Worm (Caenorhabditis elegans) whole organism, mixed stage, embryonic: ENCODE data around the gene ZK470.1.

Experiments used
- M03D4.4 ChIP-seq: sonication (generic microtip); optimal IDR thresholded peaks from 2 replicates; lab custom pipeline; 2017; ENCODE audit warnings: mild to moderate bottlenecking, missing genetic modification characterization, missing compliant biosample characterization
- bed-3 ChIP-seq: fragments of 200-800 bp; sonication (Bioruptor generic); optimal IDR thresholded peaks from 3 replicates; lab custom pipeline; 2018; ENCODE audit warnings: mild to moderate bottlenecking, missing genetic modification characterization, moderate library complexity, missing compliant biosample characterization
- blmp-1 ChIP-seq: fragments of 150-350 bp; optimal IDR thresholded peaks from 2 replicates; lab custom pipeline; 2014; ENCODE audit warnings: missing biosample characterization, missing genetic modification characterization
- ceh-43 ChIP-seq: fragments of 200-800 bp; sonication (Bioruptor generic); optimal IDR thresholded peaks from 2 replicates; lab custom pipeline; 2018; ENCODE audit warnings: mild to moderate bottlenecking, missing genetic modification characterization, moderate library complexity, missing compliant biosample characterization
- ceh-83 ChIP-seq: fragments of 200-800 bp; sonication (Bioruptor generic); optimal IDR thresholded peaks from 2 replicates; lab custom pipeline; 2018; ENCODE audit warnings: mild to moderate bottlenecking, missing genetic modification characterization, missing compliant biosample characterization
- ces-1 ChIP-seq: fragments of 150-350 bp; optimal IDR thresholded peaks from 2 replicates; lab custom pipeline; 2014; ENCODE audit warnings: missing biosample characterization, missing genetic modification reagents, missing genetic modification characterization
- cnd-1 ChIP-seq: fragments of 200-800 bp; sonication (Bioruptor generic); optimal IDR thresholded peaks from 2 replicates; lab custom pipeline; 2018; ENCODE audit warnings: mild to moderate bottlenecking, missing genetic modification characterization, missing compliant biosample characterization
- drap-1 ChIP-seq: fragments of 200-800 bp; sonication (Bioruptor generic); optimal IDR thresholded peaks from 3 replicates; lab custom pipeline; 2018; ENCODE audit warnings: mild to moderate bottlenecking, missing genetic modification characterization, missing compliant biosample characterization
- elt-1 ChIP-seq: sonication (generic microtip); optimal IDR thresholded peaks from 2 replicates; lab custom pipeline; 2017; ENCODE audit warnings: missing genetic modification characterization, mild to moderate bottlenecking, missing compliant biosample characterization, antibody characterized with exemption, moderate library complexity, borderline replicate concordance; ENCODE audit not compliant: insufficient read depth
- elt-3 ChIP-seq: fragments of 150-350 bp; optimal IDR thresholded peaks from 2 replicates; lab custom pipeline; 2014; ENCODE audit warnings: missing biosample characterization, missing genetic modification characterization
- flh-1 ChIP-seq: fragments of 200-800 bp; sonication (Bioruptor generic); optimal IDR thresholded peaks from 2 replicates; lab custom pipeline; 2018; ENCODE audit warnings: mild to moderate bottlenecking, missing genetic modification characterization, moderate library complexity, missing compliant biosample characterization
- ham-2 ChIP-seq: fragments of 200-800 bp; sonication (Bioruptor generic); optimal IDR thresholded peaks from 2 replicates; lab custom pipeline; 2018; ENCODE audit warnings: mild to moderate bottlenecking, missing genetic modification characterization, missing compliant biosample characterization
- hlh-1 ChIP-seq: fragments of 150-350 bp; optimal IDR thresholded peaks from 2 replicates; lab custom pipeline; 2014; ENCODE audit warnings: missing biosample characterization, missing genetic modification reagents, missing genetic modification characterization
- lin-13 ChIP-seq: fragments of 150-350 bp; optimal IDR thresholded peaks from 2 replicates; lab custom pipeline; 2014; ENCODE audit warnings: missing biosample characterization, missing genetic modification characterization
- lin-32 ChIP-seq: fragments of 200-800 bp; sonication (Bioruptor generic); optimal IDR thresholded peaks from 2 replicates; lab custom pipeline; 2018; ENCODE audit warnings: mild to moderate bottlenecking, missing genetic modification characterization, missing compliant biosample characterization
- lsy-2 ChIP-seq: fragments of 150-350 bp; optimal IDR thresholded peaks from 2 replicates; lab custom pipeline; 2014; ENCODE audit warnings: missing biosample characterization, missing genetic modification characterization
- mab-5 ChIP-seq: fragments of 150-350 bp; optimal IDR thresholded peaks from 2 replicates; lab custom pipeline; 2014; ENCODE audit warnings: missing biosample characterization, missing genetic modification characterization
- mep-1 ChIP-seq: fragments of 150-350 bp; optimal IDR thresholded peaks from 2 replicates; lab custom pipeline; 2017; ENCODE audit warnings: missing biosample characterization, missing genetic modification reagents, missing genetic modification characterization, inconsistent platforms
- mls-2 ChIP-seq: sonication (generic microtip); optimal IDR thresholded peaks from 2 replicates; lab custom pipeline; 2016; ENCODE audit warnings: mild to moderate bottlenecking, missing genetic modification characterization, moderate library complexity, missing compliant biosample characterization
- nhr-12 ChIP-seq: fragments of 150-350 bp; optimal IDR thresholded peaks from 2 replicates; lab custom pipeline; 2014; ENCODE audit warnings: missing biosample characterization, missing genetic modification characterization
- nhr-2 ChIP-seq: fragments of 150-350 bp; optimal IDR thresholded peaks from 2 replicates; lab custom pipeline; 2014; ENCODE audit warnings: missing biosample characterization, missing genetic modification characterization
- nhr-237 ChIP-seq: fragments of 150-350 bp; optimal IDR thresholded peaks from 2 replicates; lab custom pipeline; 2014; ENCODE audit warnings: missing biosample characterization, missing genetic modification characterization
- nhr-28 ChIP-seq: fragments of 150-350 bp; optimal IDR thresholded peaks from 2 replicates; lab custom pipeline; 2014; ENCODE audit warnings: missing biosample characterization, missing genetic modification characterization
- nhr-76 ChIP-seq: sonication (generic microtip); optimal IDR thresholded peaks from 2 replicates; lab custom pipeline; 2017; ENCODE audit warnings: missing biosample characterization, missing genetic modification characterization
- pha-4 ChIP-seq: fragments of 150-350 bp; optimal IDR thresholded peaks from 2 replicates; lab custom pipeline; 2018; ENCODE audit warnings: missing biosample characterization, missing genetic modification reagents, missing genetic modification characterization
- sem-2 ChIP-seq: fragments of 200-800 bp; sonication (Bioruptor generic); optimal IDR thresholded peaks from 2 replicates; lab custom pipeline; 2018; ENCODE audit warnings: mild to moderate bottlenecking, missing genetic modification characterization, missing compliant biosample characterization
- sptf-1 ChIP-seq: sonication (generic microtip); optimal IDR thresholded peaks from 2 replicates; lab custom pipeline; 2017; ENCODE audit warnings: mild to moderate bottlenecking, missing genetic modification characterization, moderate library complexity, missing compliant biosample characterization
- tbx-8 ChIP-seq: fragments of 200-800 bp; sonication (Bioruptor generic); optimal IDR thresholded peaks from 2 replicates; lab custom pipeline; 2018; ENCODE audit warnings: mild to moderate bottlenecking, missing genetic modification characterization, moderate library complexity, missing compliant biosample characterization
- unc-120 ChIP-seq: sonication (generic microtip); optimal IDR thresholded peaks from 2 replicates; lab custom pipeline; 2017; ENCODE audit warnings: missing genetic modification characterization, missing compliant biosample characterization; ENCODE audit not compliant: poor library complexity, severe bottlenecking
- unc-39 ChIP-seq: fragments of 150-350 bp; optimal IDR thresholded peaks from 2 replicates; lab custom pipeline; 2014; ENCODE audit warnings: missing biosample characterization, missing genetic modification characterization
- ztf-11 ChIP-seq: fragments of 150-350 bp; optimal IDR thresholded peaks from 2 replicates; lab custom pipeline; 2014; ENCODE audit warnings: missing biosample characterization, missing genetic modification characterization

ZK470.1 gene

ce11 chrX:4146046-4146445 lies 17.4 kb upstream of the ZK470.1 start:
- TF ChIP-seq ceh-83 (no peak), elt-1 (tag; lab: Kevin White, UChicago) (peak; percentile 79)

- no peak for TF ChIP-seq drap-1
- peak; percentile 12 for TF ChIP-seq M03D4.4 (tag; lab: Kevin White, UChicago)
- TF ChIP-seq elt-1 (tag; lab: Kevin White, UChicago) = no peak
These were observed 16.5 kb upstream of the ZK470.1 start for ce11 chrX:4146798-4147543.

ce11 chrX:4147600-4148448 lies 15.7 kb upstream of the ZK470.1 start:
- TF ChIP-seq ces-1 (GFP tag; lab: Kevin White, UChicago) (peak; percentile 18), flh-1 (no peak)
- TF ChIP-seq, all 35 proteins: peak for 1

ce11 chrX:4148449-4149031 lies 15.0 kb upstream of the ZK470.1 start:
- no peak for TF ChIP-seq tbx-8 (GFP tag; lab: Kevin White, UChicago)
- TF ChIP-seq bed-3 (GFP tag; lab: Kevin White, UChicago) = no peak
- no peak for TF ChIP-seq unc-120
- no peak for TF ChIP-seq nhr-2 (tag; lab: Kevin White, UChicago)

ce11 chrX:4151206-4151605 lies 12.3 kb upstream of the ZK470.1 start:
- TF ChIP-seq drap-1 (peak; percentile 17), ztf-11 (tag; lab: Kevin White, UChicago) (no peak), bed-3 (GFP tag; lab: Kevin White, UChicago) (no peak)

ce11 chrX:4153343-4153742 lies 10.1 kb upstream of the ZK470.1 start, which contains the start of gene nck-1:
Gene nck-1 (minus strand): TSS chrX:4153443.
- no peak for TF ChIP-seq sptf-1 (tag; lab: Kevin White, UChicago)
- no peak for TF ChIP-seq pha-4
- no peak for TF ChIP-seq nhr-76
- no peak for TF ChIP-seq nhr-2 (tag; lab: Kevin White, UChicago)
- no peak for TF ChIP-seq blmp-1
- TF ChIP-seq flh-1 = no peak
- no peak for TF ChIP-seq unc-120
- no peak for TF ChIP-seq nhr-28 (tag; lab: Kevin White, UChicago)
- TF ChIP-seq sem-2 (GFP tag; lab: Kevin White, UChicago) = no peak
- TF ChIP-seq elt-3 = no peak
- no peak for TF ChIP-seq unc-39 (tag; lab: Kevin White, UChicago)

ce11 chrX:4154784-4155183 lies 8.7 kb upstream of the ZK470.1 start:
- TF ChIP-seq ztf-11 (tag; lab: Kevin White, UChicago) (no peak), tbx-8 (GFP tag; lab: Kevin White, UChicago) (no peak), unc-39 (tag; lab: Kevin White, UChicago) (no peak), hlh-1 (tag; lab: Kevin White, UChicago) (peak; percentile 2)

- TF ChIP-seq sem-2 (GFP tag; lab: Kevin White, UChicago) = no peak
- TF ChIP-seq mep-1 (tag; lab: Kevin White, UChicago) = no peak
- TF ChIP-seq tbx-8 (GFP tag; lab: Kevin White, UChicago) = no peak
- TF ChIP-seq nhr-237 = no peak
- no peak for TF ChIP-seq lin-32
- no peak for TF ChIP-seq lsy-2
- TF ChIP-seq nhr-12 (tag; lab: Kevin White, UChicago) = no peak
- no peak for TF ChIP-seq mab-5 (tag; lab: Kevin White, UChicago)
- TF ChIP-seq lin-13 (tag; lab: Kevin White, UChicago) = no peak
- TF ChIP-seq elt-1 (tag; lab: Kevin White, UChicago) = no peak
- no peak for TF ChIP-seq bed-3 (GFP tag; lab: Kevin White, UChicago)
- no peak for TF ChIP-seq sptf-1 (tag; lab: Kevin White, UChicago)
- no peak for TF ChIP-seq ham-2 (GFP tag; lab: Kevin White, UChicago)
- TF ChIP-seq ceh-43 = no peak
- TF ChIP-seq elt-3 = no peak
- TF ChIP-seq hlh-1 (tag; lab: Kevin White, UChicago) = peak; percentile 89
- no peak for TF ChIP-seq nhr-76
- peak; percentile 29 for TF ChIP-seq unc-120
- TF ChIP-seq mls-2 (tag; lab: Kevin White, UChicago) = peak; percentile 5
- no peak for TF ChIP-seq pha-4
- TF ChIP-seq cnd-1 (tag; lab: Kevin White, UChicago) = no peak
- TF ChIP-seq blmp-1 = no peak
- no peak for TF ChIP-seq ztf-11 (tag; lab: Kevin White, UChicago)
These were observed 5.6 kb upstream of the ZK470.1 start for ce11 chrX:4157896-4158295.
